Worm (Caenorhabditis elegans) whole organism, mixed stage, embryonic: ENCODE data around the gene C39D10.7.

Experiments used
- M03D4.4 ChIP-seq: sonication (generic microtip); optimal IDR thresholded peaks from 2 replicates; lab custom pipeline; 2017; ENCODE audit warnings: mild to moderate bottlenecking, missing genetic modification characterization, missing compliant biosample characterization
- bed-3 ChIP-seq: fragments of 200-800 bp; sonication (Bioruptor generic); optimal IDR thresholded peaks from 3 replicates; lab custom pipeline; 2018; ENCODE audit warnings: mild to moderate bottlenecking, missing genetic modification characterization, moderate library complexity, missing compliant biosample characterization
- blmp-1 ChIP-seq: fragments of 150-350 bp; optimal IDR thresholded peaks from 2 replicates; lab custom pipeline; 2014; ENCODE audit warnings: missing biosample characterization, missing genetic modification characterization
- ceh-39 ChIP-seq: fragments of 150-350 bp; optimal IDR thresholded peaks from 2 replicates; lab custom pipeline; 2014; ENCODE audit warnings: missing biosample characterization, missing genetic modification characterization
- ceh-43 ChIP-seq: fragments of 200-800 bp; sonication (Bioruptor generic); optimal IDR thresholded peaks from 2 replicates; lab custom pipeline; 2018; ENCODE audit warnings: mild to moderate bottlenecking, missing genetic modification characterization, moderate library complexity, missing compliant biosample characterization
- ces-1 ChIP-seq: fragments of 150-350 bp; optimal IDR thresholded peaks from 2 replicates; lab custom pipeline; 2014; ENCODE audit warnings: missing biosample characterization, missing genetic modification reagents, missing genetic modification characterization
- cnd-1 ChIP-seq: fragments of 200-800 bp; sonication (Bioruptor generic); optimal IDR thresholded peaks from 2 replicates; lab custom pipeline; 2018; ENCODE audit warnings: mild to moderate bottlenecking, missing genetic modification characterization, missing compliant biosample characterization
- drap-1 ChIP-seq: fragments of 200-800 bp; sonication (Bioruptor generic); optimal IDR thresholded peaks from 3 replicates; lab custom pipeline; 2018; ENCODE audit warnings: mild to moderate bottlenecking, missing genetic modification characterization, missing compliant biosample characterization
- elt-3 ChIP-seq: fragments of 150-350 bp; optimal IDR thresholded peaks from 2 replicates; lab custom pipeline; 2014; ENCODE audit warnings: missing biosample characterization, missing genetic modification characterization
- flh-1 ChIP-seq: fragments of 200-800 bp; sonication (Bioruptor generic); optimal IDR thresholded peaks from 2 replicates; lab custom pipeline; 2018; ENCODE audit warnings: mild to moderate bottlenecking, missing genetic modification characterization, moderate library complexity, missing compliant biosample characterization
- ham-2 ChIP-seq: fragments of 200-800 bp; sonication (Bioruptor generic); optimal IDR thresholded peaks from 2 replicates; lab custom pipeline; 2018; ENCODE audit warnings: mild to moderate bottlenecking, missing genetic modification characterization, missing compliant biosample characterization
- hlh-1 ChIP-seq: fragments of 150-350 bp; optimal IDR thresholded peaks from 2 replicates; lab custom pipeline; 2014; ENCODE audit warnings: missing biosample characterization, missing genetic modification reagents, missing genetic modification characterization
- lin-13 ChIP-seq: fragments of 150-350 bp; optimal IDR thresholded peaks from 2 replicates; lab custom pipeline; 2014; ENCODE audit warnings: missing biosample characterization, missing genetic modification characterization
- lin-32 ChIP-seq: fragments of 200-800 bp; sonication (Bioruptor generic); optimal IDR thresholded peaks from 2 replicates; lab custom pipeline; 2018; ENCODE audit warnings: mild to moderate bottlenecking, missing genetic modification characterization, missing compliant biosample characterization
- lsy-2 ChIP-seq: fragments of 150-350 bp; optimal IDR thresholded peaks from 2 replicates; lab custom pipeline; 2014; ENCODE audit warnings: missing biosample characterization, missing genetic modification characterization
- mab-5 ChIP-seq: fragments of 150-350 bp; optimal IDR thresholded peaks from 2 replicates; lab custom pipeline; 2014; ENCODE audit warnings: missing biosample characterization, missing genetic modification characterization
- mep-1 ChIP-seq: fragments of 150-350 bp; optimal IDR thresholded peaks from 2 replicates; lab custom pipeline; 2017; ENCODE audit warnings: missing biosample characterization, missing genetic modification reagents, missing genetic modification characterization, inconsistent platforms
- mls-2 ChIP-seq: sonication (generic microtip); optimal IDR thresholded peaks from 2 replicates; lab custom pipeline; 2016; ENCODE audit warnings: mild to moderate bottlenecking, missing genetic modification characterization, moderate library complexity, missing compliant biosample characterization
- nhr-12 ChIP-seq: fragments of 150-350 bp; optimal IDR thresholded peaks from 2 replicates; lab custom pipeline; 2014; ENCODE audit warnings: missing biosample characterization, missing genetic modification characterization
- nhr-2 ChIP-seq: fragments of 150-350 bp; optimal IDR thresholded peaks from 2 replicates; lab custom pipeline; 2014; ENCODE audit warnings: missing biosample characterization, missing genetic modification characterization
- nhr-237 ChIP-seq: fragments of 150-350 bp; optimal IDR thresholded peaks from 2 replicates; lab custom pipeline; 2014; ENCODE audit warnings: missing biosample characterization, missing genetic modification characterization
- nhr-28 ChIP-seq: fragments of 150-350 bp; optimal IDR thresholded peaks from 2 replicates; lab custom pipeline; 2014; ENCODE audit warnings: missing biosample characterization, missing genetic modification characterization
- nhr-76 ChIP-seq: sonication (generic microtip); optimal IDR thresholded peaks from 2 replicates; lab custom pipeline; 2017; ENCODE audit warnings: missing biosample characterization, missing genetic modification characterization
- pha-4 ChIP-seq: fragments of 150-350 bp; optimal IDR thresholded peaks from 2 replicates; lab custom pipeline; 2018; ENCODE audit warnings: missing biosample characterization, missing genetic modification reagents, missing genetic modification characterization
- snpc-4 ChIP-seq: fragments of 150-350 bp; optimal IDR thresholded peaks from 2 replicates; lab custom pipeline; 2014; ENCODE audit warnings: missing biosample characterization, missing genetic modification characterization
- tbx-8 ChIP-seq: fragments of 200-800 bp; sonication (Bioruptor generic); optimal IDR thresholded peaks from 2 replicates; lab custom pipeline; 2018; ENCODE audit warnings: mild to moderate bottlenecking, missing genetic modification characterization, moderate library complexity, missing compliant biosample characterization
- unc-120 ChIP-seq: sonication (generic microtip); optimal IDR thresholded peaks from 2 replicates; lab custom pipeline; 2017; ENCODE audit warnings: missing genetic modification characterization, missing compliant biosample characterization; ENCODE audit not compliant: poor library complexity, severe bottlenecking
- unc-39 ChIP-seq: fragments of 150-350 bp; optimal IDR thresholded peaks from 2 replicates; lab custom pipeline; 2014; ENCODE audit warnings: missing biosample characterization, missing genetic modification characterization
- unc-62 ChIP-seq: fragments of 150-350 bp; optimal IDR thresholded peaks from 2 replicates; lab custom pipeline; 2014; ENCODE audit warnings: missing biosample characterization, missing genetic modification reagents, missing genetic modification characterization
- zip-8 ChIP-seq: fragments of 150-350 bp; optimal IDR thresholded peaks from 2 replicates; lab custom pipeline; 2014; ENCODE audit warnings: missing biosample characterization, missing genetic modification characterization
- ztf-11 ChIP-seq: fragments of 150-350 bp; optimal IDR thresholded peaks from 2 replicates; lab custom pipeline; 2014; ENCODE audit warnings: missing biosample characterization, missing genetic modification characterization

C39D10.7 gene

DNA sequence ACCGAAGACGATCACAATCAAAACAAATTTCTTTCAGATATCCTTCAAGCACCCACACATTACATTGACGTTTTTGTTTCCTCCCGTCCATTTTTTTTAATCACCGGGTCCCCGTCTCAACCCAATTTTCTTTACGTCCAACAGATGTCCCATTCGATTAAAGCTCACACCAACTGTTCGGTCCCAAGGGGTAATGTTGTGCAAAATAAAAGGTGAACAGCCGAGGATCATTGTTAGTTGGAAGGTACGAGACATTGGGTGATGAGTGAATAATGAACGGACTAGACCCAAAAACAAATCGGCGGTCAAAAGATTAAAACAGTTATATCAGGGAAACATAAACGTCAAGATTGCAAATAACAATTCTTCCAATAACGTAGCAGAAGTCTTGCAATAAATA is 31.7 kb upstream of the C39D10.7 start:
- TF ChIP-seq flh-1 (GFP tag; lab: Kevin White, UChicago): no peak
- no peak for TF ChIP-seq cnd-1 (tag; lab: Kevin White, UChicago)
- no peak for TF ChIP-seq lsy-2 (tag; lab: Kevin White, UChicago)
- TF ChIP-seq blmp-1 (tag; lab: Kevin White, UChicago): no peak
- no peak for TF ChIP-seq nhr-76 (tag; lab: Kevin White, UChicago)
- peak; percentile 97 for TF ChIP-seq hlh-1 (tag; lab: Kevin White, UChicago)

DNA sequence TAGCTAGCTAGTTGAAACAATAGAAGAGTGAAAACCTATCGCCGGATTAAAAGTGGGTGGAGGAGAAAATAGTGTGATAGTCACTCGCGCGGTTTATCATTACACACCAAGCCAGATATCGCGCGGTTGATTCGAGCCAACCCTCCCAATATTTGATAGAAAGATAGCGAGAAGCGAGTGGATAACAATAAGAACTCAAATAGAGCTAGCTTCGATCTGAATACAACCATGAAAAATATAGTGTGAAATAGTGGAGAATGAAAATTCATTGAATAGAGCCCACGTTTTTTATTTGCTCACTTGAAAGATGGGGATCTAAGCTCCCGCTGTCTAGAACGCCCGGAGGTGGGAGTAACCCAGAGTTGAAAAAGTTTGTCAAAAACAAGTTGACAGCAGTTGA is 31.3 kb upstream of the C39D10.7 start, which contains the start of gene tnt-3:
tnt-3 (minus strand) TSS at position 101 of the 400 bp plus-strand sequence.
- TF ChIP-seq lin-32 (GFP tag; lab: Kevin White, UChicago): no peak
- TF ChIP-seq elt-3: no peak
- TF ChIP-seq lin-13: no peak
- TF ChIP-seq mep-1: no peak
- TF ChIP-seq unc-62 (GFP tag; lab: Kevin White, UChicago): no peak
- no peak for TF ChIP-seq lsy-2 (tag; lab: Kevin White, UChicago)
- no peak for TF ChIP-seq ces-1 (GFP tag; lab: Kevin White, UChicago)
- no peak for TF ChIP-seq nhr-12
- TF ChIP-seq snpc-4 (tag; lab: Kevin White, UChicago): no peak
- TF ChIP-seq unc-120 (tag; lab: Kevin White, UChicago): no peak
- TF ChIP-seq drap-1 (GFP tag; lab: Kevin White, UChicago): no peak
- no peak for TF ChIP-seq nhr-237 (tag; lab: Kevin White, UChicago)

DNA sequence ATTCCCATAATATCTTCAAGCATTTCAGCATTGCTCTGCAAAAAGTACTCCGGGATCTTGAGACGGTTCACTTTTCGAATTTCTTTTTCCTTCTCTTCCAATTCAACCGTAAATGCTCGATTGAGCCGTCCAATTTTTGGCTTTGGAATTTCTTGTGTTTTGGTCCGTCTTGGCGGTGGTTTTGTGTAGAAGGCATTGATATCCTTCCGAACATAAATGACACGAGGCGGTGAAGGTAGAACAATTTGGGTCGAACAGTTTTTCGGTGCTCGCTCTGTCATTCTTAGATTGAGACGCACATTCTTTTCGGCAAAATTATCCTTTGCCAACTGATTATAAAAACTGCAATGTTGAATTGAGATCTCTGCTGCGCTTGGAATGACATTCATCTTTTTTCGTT is 28.9 kb upstream of the C39D10.7 start:
- TF ChIP-seq mls-2 (tag; lab: Kevin White, UChicago) (no peak), unc-120 (tag; lab: Kevin White, UChicago) (no peak), zip-8 (tag; lab: Kevin White, UChicago) (no peak), ceh-43 (GFP tag; lab: Kevin White, UChicago) (no peak), nhr-12 (no peak), ham-2 (GFP tag; lab: Kevin White, UChicago) (no peak), ces-1 (GFP tag; lab: Kevin White, UChicago) (no peak), unc-39 (tag; lab: Kevin White, UChicago) (no peak), nhr-2 (tag; lab: Kevin White, UChicago) (no peak), cnd-1 (tag; lab: Kevin White, UChicago) (no peak), ceh-39 (tag; lab: Kevin White, UChicago) (no peak), nhr-76 (tag; lab: Kevin White, UChicago) (no peak)

DNA sequence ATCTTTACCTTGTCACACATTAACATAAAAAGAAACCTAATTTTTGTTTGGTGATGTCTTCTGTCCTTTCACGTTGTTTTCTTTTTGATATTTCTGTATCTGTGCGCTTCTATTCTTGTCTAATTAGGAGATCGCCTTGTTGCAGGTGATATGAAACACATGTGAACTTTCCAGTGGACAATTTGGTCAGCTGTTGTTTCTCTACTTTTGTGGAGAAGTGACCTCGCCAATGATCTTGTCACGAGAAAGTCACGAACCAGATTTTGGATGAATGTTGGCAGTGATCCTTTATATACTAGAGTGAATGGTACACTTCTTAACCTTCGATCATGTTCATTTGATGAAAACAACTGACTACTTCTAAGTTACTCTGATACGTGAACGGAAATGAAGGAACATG is 18.7 kb upstream of the C39D10.7 start:
- TF ChIP-seq mab-5 (tag; lab: Kevin White, UChicago) (no peak), ceh-39 (tag; lab: Kevin White, UChicago) (no peak), mep-1 (no peak), flh-1 (GFP tag; lab: Kevin White, UChicago) (no peak), nhr-237 (tag; lab: Kevin White, UChicago) (no peak), cnd-1 (tag; lab: Kevin White, UChicago) (no peak), unc-62 (GFP tag; lab: Kevin White, UChicago) (no peak), nhr-12 (no peak), lsy-2 (tag; lab: Kevin White, UChicago) (no peak), ces-1 (GFP tag; lab: Kevin White, UChicago) (no peak), lin-32 (GFP tag; lab: Kevin White, UChicago) (no peak), nhr-28 (tag; lab: Kevin White, UChicago) (no peak), ham-2 (GFP tag; lab: Kevin White, UChicago) (no peak), tbx-8 (GFP tag; lab: Kevin White, UChicago) (no peak)
- TF ChIP-seq, all 35 proteins: peak for 0

DNA sequence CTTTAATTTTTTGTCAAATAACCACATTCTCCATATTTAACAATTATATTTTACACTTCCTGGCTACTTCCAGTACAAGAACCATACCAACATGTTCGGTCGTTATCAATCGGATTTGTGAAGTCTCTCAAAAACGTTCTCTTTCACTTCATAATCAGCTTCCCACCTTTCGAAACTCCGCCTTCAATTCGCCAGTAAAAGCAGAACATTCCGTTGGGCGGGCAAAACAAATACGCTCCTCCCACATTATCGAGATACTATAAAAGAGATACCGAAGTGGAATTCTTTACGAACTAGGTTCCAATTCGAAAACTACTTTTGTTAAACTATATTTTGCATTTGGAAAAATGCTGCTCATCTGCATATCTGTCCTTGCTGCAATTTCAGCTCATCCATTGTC is 16.7 kb upstream of the C39D10.7 start, which contains the start of gene zig-3:
zig-3 (plus strand) TSS at position 301 of the 400 bp plus-strand sequence.
- TF ChIP-seq ztf-11 (tag; lab: Kevin White, UChicago) (no peak), mls-2 (tag; lab: Kevin White, UChicago) (no peak), lsy-2 (tag; lab: Kevin White, UChicago) (no peak), nhr-237 (tag; lab: Kevin White, UChicago) (no peak), lin-32 (GFP tag; lab: Kevin White, UChicago) (no peak), tbx-8 (GFP tag; lab: Kevin White, UChicago) (no peak), ceh-43 (GFP tag; lab: Kevin White, UChicago) (no peak), flh-1 (GFP tag; lab: Kevin White, UChicago) (no peak), nhr-76 (tag; lab: Kevin White, UChicago) (no peak), M03D4.4 (tag; lab: Kevin White, UChicago) (no peak), bed-3 (no peak), pha-4 (tag; lab: Kevin White, UChicago) (no peak), elt-3 (no peak), lin-13 (no peak), unc-62 (GFP tag; lab: Kevin White, UChicago) (no peak)
- TF ChIP-seq, all 35 proteins: peak for 0
